Worm (Caenorhabditis elegans) whole organism, L2 larva: Measurements from ENCODE around the gene nhr-234.

Source experiments
- C34F6.9 ChIP-seq: fragments of 150-350 bp; optimal IDR thresholded peaks from 2 replicates; lab custom pipeline; 2014; ENCODE audit warnings: missing biosample characterization, missing genetic modification characterization
- F13H6.1 ChIP-seq: sonication (generic microtip); optimal IDR thresholded peaks from 2 replicates; lab custom pipeline; 2016; ENCODE audit warnings: missing genetic modification characterization, missing compliant biosample characterization
- R02D3.7 ChIP-seq: fragments of 150-350 bp; optimal IDR thresholded peaks from 2 replicates; lab custom pipeline; 2014; ENCODE audit warnings: missing biosample characterization, missing genetic modification characterization
- Y55F3AM.14 ChIP-seq: fragments of 200-800 bp; sonication (Bioruptor generic); optimal IDR thresholded peaks from 2 replicates; lab custom pipeline; 2018; ENCODE audit warnings: mild to moderate bottlenecking, missing genetic modification characterization, missing compliant biosample characterization
- ZK546.5 ChIP-seq: sonication (generic microtip); optimal IDR thresholded peaks from 2 replicates; lab custom pipeline; 2017; ENCODE audit warnings: missing biosample characterization, missing genetic modification characterization
- alr-1 ChIP-seq: fragments of 150-350 bp; optimal IDR thresholded peaks from 2 replicates; lab custom pipeline; 2014; ENCODE audit warnings: missing biosample characterization, missing genetic modification characterization
- aly-2 ChIP-seq: fragments of 150-350 bp; optimal IDR thresholded peaks from 2 replicates; lab custom pipeline; 2014; ENCODE audit warnings: missing biosample characterization, missing genetic modification characterization
- ama-1 ChIP-seq: fragments of 150-350 bp; optimal IDR thresholded peaks from 2 replicates; lab custom pipeline; 2018; ENCODE audit warnings: inconsistent platforms
- blmp-1 ChIP-seq: sonication (generic microtip); optimal IDR thresholded peaks from 2 replicates; lab custom pipeline; 2017; ENCODE audit warnings: missing genetic modification characterization, mild to moderate bottlenecking, missing compliant biosample characterization, antibody characterized with exemption, moderate library complexity; ENCODE audit not compliant: insufficient read depth
- ceh-16 ChIP-seq: fragments of 150-350 bp; optimal IDR thresholded peaks from 2 replicates; lab custom pipeline; 2014; ENCODE audit warnings: missing biosample characterization, missing genetic modification characterization
- ceh-82 ChIP-seq: fragments of 150-350 bp; optimal IDR thresholded peaks from 2 replicates; lab custom pipeline; 2014; ENCODE audit warnings: missing biosample characterization, missing genetic modification characterization
- crh-2 ChIP-seq: sonication (generic microtip); optimal IDR thresholded peaks from 2 replicates; lab custom pipeline; 2017; ENCODE audit warnings: missing biosample characterization, missing genetic modification characterization
- dmd-4 ChIP-seq: sonication (generic microtip); optimal IDR thresholded peaks from 2 replicates; lab custom pipeline; 2017; ENCODE audit warnings: missing biosample characterization, missing genetic modification characterization
- egl-27 ChIP-seq: sonication (generic microtip); optimal IDR thresholded peaks from 3 replicates; lab custom pipeline; 2017; ENCODE audit warnings: missing biosample characterization, missing genetic modification reagents, missing genetic modification characterization
- elt-1 ChIP-seq: fragments of 150-350 bp; optimal IDR thresholded peaks from 2 replicates; lab custom pipeline; 2014; ENCODE audit warnings: missing biosample characterization, missing genetic modification characterization
- elt-3 ChIP-seq: sonication (generic microtip); optimal IDR thresholded peaks from 2 replicates; lab custom pipeline; 2017; ENCODE audit warnings: missing biosample characterization, missing genetic modification characterization
- fos-1 ChIP-seq: fragments of 150-350 bp; optimal IDR thresholded peaks from 2 replicates; lab custom pipeline; 2014; ENCODE audit warnings: missing biosample characterization, missing genetic modification characterization
- gmeb-1 ChIP-seq: fragments of 150-350 bp; optimal IDR thresholded peaks from 2 replicates; lab custom pipeline; 2014; ENCODE audit warnings: missing biosample characterization, missing genetic modification characterization
- lin-11 ChIP-seq: fragments of 150-350 bp; sonication (generic microtip); optimal IDR thresholded peaks from 2 replicates; lab custom pipeline; 2014; ENCODE audit warnings: missing biosample characterization, missing genetic modification characterization, inconsistent platforms, mixed read lengths
- lin-13 ChIP-seq: fragments of 150-350 bp; optimal IDR thresholded peaks from 2 replicates; lab custom pipeline; 2014; ENCODE audit warnings: missing biosample characterization, missing genetic modification reagents, missing genetic modification characterization
- lin-39 ChIP-seq: fragments of 150-350 bp; optimal IDR thresholded peaks from 2 replicates; lab custom pipeline; 2014; ENCODE audit warnings: missing biosample characterization, missing genetic modification reagents, missing genetic modification characterization
- lsy-2 ChIP-seq, 2 experiments: fragments of 150-350 bp in 1 of 2; sonication (generic microtip) in 1 of 2; optimal IDR thresholded peaks; 2 replicates each; lab custom pipeline; 2014 to 2017; ENCODE audit warnings: missing biosample characterization in 2 of 2, missing genetic modification characterization in 2 of 2
- mab-5 ChIP-seq: fragments of 150-350 bp; optimal IDR thresholded peaks from 2 replicates; lab custom pipeline; 2014; ENCODE audit warnings: missing biosample characterization, missing genetic modification characterization
- mbf-1 ChIP-seq: sonication (generic microtip); optimal IDR thresholded peaks from 2 replicates; lab custom pipeline; 2017; ENCODE audit warnings: missing biosample characterization, missing genetic modification characterization
- mdl-1 ChIP-seq, 2 experiments: fragments of 150-350 bp in 1 of 2; sonication (generic microtip) in 1 of 2; optimal IDR thresholded peaks; 2 replicates each; lab custom pipeline; 2017; ENCODE audit warnings: missing biosample characterization in 2 of 2, missing genetic modification characterization in 2 of 2
- nhr-10 ChIP-seq: sonication (generic microtip); optimal IDR thresholded peaks from 2 replicates; lab custom pipeline; 2017; ENCODE audit warnings: missing biosample characterization, missing genetic modification characterization
- nhr-11 ChIP-seq: fragments of 150-350 bp; optimal IDR thresholded peaks from 2 replicates; lab custom pipeline; 2014; ENCODE audit warnings: missing biosample characterization, missing genetic modification characterization
- nhr-12 ChIP-seq: fragments of 150-350 bp; optimal IDR thresholded peaks from 2 replicates; lab custom pipeline; 2014; ENCODE audit warnings: missing biosample characterization, missing genetic modification characterization
- nhr-129 ChIP-seq: fragments of 150-350 bp; optimal IDR thresholded peaks from 2 replicates; lab custom pipeline; 2014; ENCODE audit warnings: missing biosample characterization, missing genetic modification characterization
- nhr-21 ChIP-seq: fragments of 150-350 bp; optimal IDR thresholded peaks from 2 replicates; lab custom pipeline; 2014; ENCODE audit warnings: missing biosample characterization, missing genetic modification characterization
- nhr-23 ChIP-seq: fragments of 150-350 bp; optimal IDR thresholded peaks from 2 replicates; lab custom pipeline; 2014; ENCODE audit warnings: missing biosample characterization, missing genetic modification reagents, missing genetic modification characterization
- nhr-237 ChIP-seq: fragments of 150-350 bp; optimal IDR thresholded peaks from 2 replicates; lab custom pipeline; 2014; ENCODE audit warnings: missing biosample characterization, missing genetic modification characterization
- nhr-25 ChIP-seq: fragments of 150-350 bp; sonication (generic microtip); optimal IDR thresholded peaks from 3 replicates; lab custom pipeline; 2014; ENCODE audit warnings: missing biosample characterization, missing genetic modification characterization
- nhr-6 ChIP-seq: fragments of 150-350 bp; optimal IDR thresholded peaks from 2 replicates; lab custom pipeline; 2014; ENCODE audit warnings: missing biosample characterization, missing genetic modification characterization
- nhr-77 ChIP-seq: fragments of 150-350 bp; optimal IDR thresholded peaks from 2 replicates; lab custom pipeline; 2014; ENCODE audit warnings: missing biosample characterization, missing genetic modification characterization
- peb-1 ChIP-seq: fragments of 150-350 bp; optimal IDR thresholded peaks from 2 replicates; lab custom pipeline; 2014; ENCODE audit warnings: missing biosample characterization, missing genetic modification characterization
- sem-4 ChIP-seq: fragments of 150-350 bp; optimal IDR thresholded peaks from 2 replicates; lab custom pipeline; 2014; ENCODE audit warnings: missing biosample characterization, missing genetic modification reagents, missing genetic modification characterization
- skn-1 ChIP-seq: sonication (generic microtip); optimal IDR thresholded peaks from 2 replicates; lab custom pipeline; 2017; ENCODE audit warnings: missing biosample characterization, missing genetic modification characterization
- sma-3 ChIP-seq: sonication (generic microtip); optimal IDR thresholded peaks from 2 replicates; lab custom pipeline; 2016; ENCODE audit warnings: missing genetic modification reagents, missing genetic modification characterization, missing compliant biosample characterization
- sma-9 ChIP-seq, 2 experiments: fragments of 150-350 bp in 1 of 2; sonication (generic microtip) in 1 of 2; optimal IDR thresholded peaks; 2 replicates each; lab custom pipeline; 2014 to 2016; ENCODE audit warnings: missing genetic modification characterization in 2 of 2, mild to moderate bottlenecking in 1 of 2, missing biosample characterization in 1 of 2, missing compliant biosample characterization in 1 of 2, missing genetic modification reagents in 1 of 2, moderate library complexity in 1 of 2
- snpc-4 ChIP-seq: fragments of 150-350 bp; optimal IDR thresholded peaks from 2 replicates; lab custom pipeline; 2014; ENCODE audit warnings: missing biosample characterization, missing genetic modification characterization
- unc-39 ChIP-seq: fragments of 150-350 bp; optimal IDR thresholded peaks from 2 replicates; lab custom pipeline; 2014; ENCODE audit warnings: missing biosample characterization, missing genetic modification characterization
- unc-55 ChIP-seq: fragments of 150-350 bp; sonication (generic microtip); optimal IDR thresholded peaks from 3 replicates; lab custom pipeline; 2014; ENCODE audit warnings: missing biosample characterization, missing genetic modification reagents, missing genetic modification characterization
- unc-62 ChIP-seq: fragments of 150-350 bp; optimal IDR thresholded peaks from 2 replicates; lab custom pipeline; 2014; ENCODE audit warnings: missing biosample characterization, missing genetic modification reagents, missing genetic modification characterization
- zag-1 ChIP-seq: fragments of 150-350 bp; optimal IDR thresholded peaks from 2 replicates; lab custom pipeline; 2014; ENCODE audit warnings: missing biosample characterization, missing genetic modification characterization
- ztf-1 ChIP-seq: fragments of 200-800 bp; sonication (Bioruptor generic); conservative IDR thresholded peaks from 2 replicates; pipeline ENCODE4 v1.3.6; 2022; ENCODE audit warnings: missing genetic modification characterization, missing compliant biosample characterization
- ztf-11 ChIP-seq: sonication (generic microtip); optimal IDR thresholded peaks from 2 replicates; lab custom pipeline; 2017; ENCODE audit warnings: missing biosample characterization, missing genetic modification characterization
- ztf-4 ChIP-seq: fragments of 150-350 bp; optimal IDR thresholded peaks from 2 replicates; lab custom pipeline; 2014; ENCODE audit warnings: missing biosample characterization, missing genetic modification characterization

Gene nhr-234

DNA sequence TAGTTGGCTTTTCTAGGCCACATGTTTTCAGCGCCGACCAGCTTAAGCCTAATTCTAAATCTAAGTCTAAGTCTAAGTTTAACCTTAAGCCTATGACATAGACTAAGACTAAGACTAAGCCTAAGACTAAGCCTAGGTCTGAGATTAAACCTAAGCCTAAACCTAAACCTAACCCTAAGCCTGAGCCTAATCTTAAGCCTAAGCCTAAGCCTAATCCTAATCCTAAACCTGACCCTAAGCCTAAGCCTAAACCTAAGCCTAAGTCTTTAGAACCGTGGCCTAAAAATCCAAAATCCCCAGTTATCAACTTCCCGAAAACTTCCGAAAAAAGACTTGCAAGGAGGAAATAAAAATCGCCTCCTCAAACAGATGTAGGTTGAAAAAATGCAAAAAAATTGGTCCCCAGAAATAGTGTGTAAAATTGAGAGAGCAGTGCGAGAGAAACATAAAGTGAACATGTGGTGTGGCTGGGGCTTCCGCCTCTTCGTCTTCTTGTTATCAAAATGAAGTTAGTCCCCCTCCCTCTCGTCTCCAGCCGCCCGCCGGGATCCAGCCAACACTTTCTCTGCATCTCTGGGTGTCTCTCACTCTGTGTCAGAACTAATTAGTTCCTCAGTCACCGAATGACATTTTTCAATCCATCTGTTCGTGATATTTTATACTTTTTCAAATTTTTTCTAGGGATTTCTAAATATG, 23.3 kb downstream of the nhr-234 start:
- no peak for TF ChIP-seq skn-1
- no peak for TF ChIP-seq elt-1
- TF ChIP-seq sma-3: no peak
- TF ChIP-seq lin-39: no peak
- TF ChIP-seq ceh-16: no peak
- TF ChIP-seq blmp-1 (tag; lab: Kevin White, UChicago): no peak
- TF ChIP-seq nhr-237 (tag; lab: Kevin White, UChicago): no peak
- peak in 1 of 2 experiments; percentile 16 for TF ChIP-seq mdl-1 (tag; optimal IDR thresholded peaks at IDR 0.05; lab: Kevin White, UChicago)
- TF ChIP-seq C34F6.9 (tag; lab: Kevin White, UChicago): peak; percentile 59
- TF ChIP-seq ztf-4 (tag; lab: Kevin White, UChicago): no peak
- no peak for TF ChIP-seq ama-1 (lab: Kevin White, UChicago)
- TF ChIP-seq nhr-129 (tag; lab: Kevin White, UChicago): peak; percentile 35
- no peak for TF ChIP-seq ZK546.5 (tag; lab: Kevin White, UChicago)
- no peak for TF ChIP-seq dmd-4 (tag; lab: Kevin White, UChicago)
- TF ChIP-seq nhr-10: no peak
- TF ChIP-seq F13H6.1: peak; percentile 49
- TF ChIP-seq unc-55 (GFP tag; lab: Kevin White, UChicago): peak; percentile 45
- TF ChIP-seq R02D3.7 (tag; lab: Kevin White, UChicago): no peak
- no peak for TF ChIP-seq mbf-1 (tag; lab: Kevin White, UChicago)
- no peak for TF ChIP-seq mab-5 (tag; lab: Kevin White, UChicago)
- TF ChIP-seq unc-39 (tag; lab: Kevin White, UChicago): no peak
- no peak for TF ChIP-seq ztf-11 (tag; lab: Kevin White, UChicago)
- no peak for TF ChIP-seq nhr-21
- TF ChIP-seq lin-11 (tag; lab: Kevin White, UChicago): no peak
- TF ChIP-seq unc-62 (GFP tag; lab: Kevin White, UChicago): no peak
- no peak for TF ChIP-seq snpc-4
- TF ChIP-seq gmeb-1: no peak
- no peak for TF ChIP-seq fos-1
- TF ChIP-seq sem-4 (tag; lab: Kevin White, UChicago): peak; percentile 69
- TF ChIP-seq zag-1 (tag; lab: Kevin White, UChicago): no peak
- TF ChIP-seq crh-2 (tag; lab: Kevin White, UChicago): no peak
- TF ChIP-seq nhr-11 (tag; lab: Kevin White, UChicago): no peak
- no peak for TF ChIP-seq elt-3
- no peak for TF ChIP-seq nhr-6
- no peak for TF ChIP-seq egl-27 (tag; lab: Kevin White, UChicago)
- TF ChIP-seq peb-1 (tag; lab: Kevin White, UChicago): no peak
- TF ChIP-seq nhr-12 (tag; lab: Kevin White, UChicago): no peak
- peak; percentile 56 for TF ChIP-seq sma-9 (GFP tag; optimal IDR thresholded peaks at IDR 0.05; lab: Kevin White, UChicago)
- TF ChIP-seq sma-9 (tag; optimal IDR thresholded peaks at IDR 0.05; lab: Kevin White, UChicago): no peak
- TF ChIP-seq lsy-2 (tag; optimal IDR thresholded peaks at IDR 0.05; lab: Kevin White, UChicago): peak in 1 of 2 experiments; percentile 48
- no peak for TF ChIP-seq ceh-82 (tag; lab: Kevin White, UChicago)
- TF ChIP-seq ztf-1 (GFP tag; lab: Robert Waterston, UW): no peak
- no peak for TF ChIP-seq lin-13 (GFP tag; lab: Kevin White, UChicago)
- TF ChIP-seq aly-2 (tag; lab: Kevin White, UChicago): no peak
- no peak for TF ChIP-seq nhr-25 (tag; lab: Kevin White, UChicago)
- no peak for TF ChIP-seq nhr-77 (tag; lab: Kevin White, UChicago)
- no peak for TF ChIP-seq nhr-23 (tag; lab: Kevin White, UChicago)
- TF ChIP-seq alr-1 (tag; lab: Kevin White, UChicago): no peak
- TF ChIP-seq Y55F3AM.14 (GFP tag; lab: Kevin White, UChicago): no peak
- TF ChIP-seq, all 48 proteins: peak for 8
